Fruit fly (Drosophila melanogaster): ENCODE measurements around the gene Mst87F.

DNA sequence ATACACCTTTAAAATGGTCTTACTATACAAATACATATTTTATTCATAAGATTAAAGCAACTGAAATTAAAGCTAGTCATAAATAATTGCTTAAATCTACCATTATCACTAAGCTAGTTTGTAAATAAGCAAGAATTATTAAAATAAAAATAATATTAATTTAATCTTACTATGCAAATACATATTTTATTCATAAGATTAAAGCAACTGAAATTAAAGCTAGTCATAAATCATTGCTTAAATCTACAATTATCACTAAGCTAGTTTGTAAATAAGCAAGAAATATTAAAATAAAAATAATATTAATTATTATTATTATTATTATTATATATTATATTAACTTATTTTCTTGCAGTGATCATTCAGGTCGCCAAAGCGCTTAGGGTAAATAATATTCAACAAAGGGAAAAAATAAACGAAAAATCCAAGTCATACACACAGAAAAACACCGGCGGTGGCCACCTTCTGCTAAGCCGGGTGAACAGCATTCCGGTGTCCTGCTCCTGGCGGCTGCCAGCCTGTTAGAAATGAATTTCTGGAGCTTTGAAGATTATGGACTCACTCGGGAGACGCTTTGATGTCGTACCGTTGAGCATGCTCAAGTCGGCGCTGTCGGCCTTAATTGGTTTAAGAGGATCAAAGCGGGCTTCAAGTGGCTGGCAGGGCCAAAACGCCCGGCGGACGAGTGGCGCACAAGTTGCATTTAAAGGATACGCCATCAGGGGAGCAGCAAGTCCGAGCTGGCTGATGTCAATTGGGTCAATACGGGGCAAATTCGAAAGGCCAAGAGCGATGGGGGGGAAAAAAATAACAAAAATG is 23.7 kb downstream of the Mst87F start:
- TF ChIP-seq fd96Ca (GFP tag; IDR thresholded peaks at IDR 0.05) (no peak), CG34367 (tag; optimal IDR thresholded peaks at IDR 0.05) (no peak), D1 (tag; optimal IDR thresholded peaks at IDR 0.05) (no peak), CG9948 (tag; optimal IDR thresholded peaks at IDR 0.05) (peak; percentile 1), CG12605 (GFP tag; IDR thresholded peaks at IDR 0.05) (no peak), Pif1B (GFP tag; optimal IDR thresholded peaks at IDR 0.05) (no peak), CG14655 (GFP tag; optimal IDR thresholded peaks at IDR 0.05) (peak; percentile 39), rn (GFP tag; IDR thresholded peaks at IDR 0.05) (no peak), Ets98B (GFP tag; IDR thresholded peaks at IDR 0.05) (no peak)
